Fruit fly (Drosophila melanogaster): Measurements from ENCODE around the gene Chc.

Chc gene

dm6 chrX:15818608-15819184 lies 16.6 kb downstream of the Chc start (continued):
- no peak for TF ChIP-seq CG11504 (tag; optimal IDR thresholded peaks at IDR 0.05)
- no peak for TF ChIP-seq CG13296 (GFP tag; optimal IDR thresholded peaks at IDR 0.05)
- TF ChIP-seq CG1233 (GFP tag; optimal IDR thresholded peaks at IDR 0.05): peak; percentile 14
- no peak for TF ChIP-seq lab (GFP tag; optimal IDR thresholded peaks at IDR 0.05)
- peak; percentile 39 for TF ChIP-seq D19A (tag; optimal IDR thresholded peaks at IDR 0.05)
- peak; percentile 16 for TF ChIP-seq HmgZ (tag; optimal IDR thresholded peaks at IDR 0.05)
- TF ChIP-seq CG9609 (GFP tag; optimal IDR thresholded peaks at IDR 0.05): peak; percentile 1
- TF ChIP-seq CG8388 (GFP tag; optimal IDR thresholded peaks at IDR 0.05): no peak
- peak in 1 of 3 experiments; percentile 43 for TF ChIP-seq lola (GFP tag; optimal IDR thresholded peaks at IDR 0.05)
- peak; percentile 1 for TF ChIP-seq CG16815 (GFP tag; optimal IDR thresholded peaks at IDR 0.05)
- peak; percentile 43 for TF ChIP-seq Xbp1 (GFP tag; optimal IDR thresholded peaks at IDR 0.05)
- TF ChIP-seq seq (GFP tag; IDR thresholded peaks at IDR 0.05): peak; percentile 56; the same call in 1 of the 2 replicates
- TF ChIP-seq row (GFP tag; IDR thresholded peaks at IDR 0.05): peak; percentile 84
- TF ChIP-seq CG13424 (tag; optimal IDR thresholded peaks at IDR 0.05): peak; percentile 45
- TF ChIP-seq CG17359 (tag; optimal IDR thresholded peaks at IDR 0.05): peak; percentile 43
- TF ChIP-seq CG32532 (GFP tag; IDR thresholded peaks at IDR 0.05): peak; percentile 33; the same call in 1 of the 2 replicates
- TF ChIP-seq CG2712 (tag; optimal IDR thresholded peaks at IDR 0.05): peak; percentile 57
- peak; percentile 82 for TF ChIP-seq Med (GFP tag)
- peak; percentile 1 for TF ChIP-seq Ssrp (tag; optimal IDR thresholded peaks at IDR 0.05)
- TF ChIP-seq jing (GFP tag; optimal IDR thresholded peaks at IDR 0.05): no peak
- peak; percentile 11 for TF ChIP-seq pum (GFP tag; optimal IDR thresholded peaks at IDR 0.05)
- TF ChIP-seq nmo (GFP tag; optimal IDR thresholded peaks at IDR 0.05): peak; percentile 46
- TF ChIP-seq nerfin-1 (tag; optimal IDR thresholded peaks at IDR 0.05): peak; percentile 26
- TF ChIP-seq z (GFP tag; IDR thresholded peaks at IDR 0.05): no peak
- TF ChIP-seq slbo (GFP tag; IDR thresholded peaks at IDR 0.05): peak; percentile 50; the same call in 1 of the 2 replicates
- TF ChIP-seq CG12659 (GFP tag; optimal IDR thresholded peaks at IDR 0.05): peak; percentile 18
- 0 out of 3 replicates have a peak, but pooled peaks have one; percentile 19 for TF ChIP-seq Dbx (GFP tag; IDR thresholded peaks at IDR 0.05)
- TF ChIP-seq sens (GFP tag): peak; percentile 89
- peak; percentile 32 for TF ChIP-seq lilli (GFP tag; optimal IDR thresholded peaks at IDR 0.05)
- peak; percentile 29 for TF ChIP-seq ind (GFP tag; optimal IDR thresholded peaks at IDR 0.05)
- TF ChIP-seq pnt (GFP tag; optimal IDR thresholded peaks at IDR 0.05): peak; percentile 10
- TF ChIP-seq CG17328 (GFP tag; IDR thresholded peaks at IDR 0.05): peak; percentile 40; the same call in 1 of the 2 replicates
- 0 out of 3 replicates have a peak, but pooled peaks have one; percentile 39 for TF ChIP-seq zfh1 (GFP tag; IDR thresholded peaks at IDR 0.05)
- TF ChIP-seq fru (optimal IDR thresholded peaks at IDR 0.05): no peak
- TF ChIP-seq Rfx (GFP tag; IDR thresholded peaks at IDR 0.05): peak; percentile 40; the same call in 1 of the 2 replicates
- peak; percentile 11 for TF ChIP-seq Camta (GFP tag; optimal IDR thresholded peaks at IDR 0.05)
- peak; percentile 13 for TF ChIP-seq CG17385 (GFP tag; optimal IDR thresholded peaks at IDR 0.05)
- peak; percentile 24 for TF ChIP-seq CG15696 (tag; optimal IDR thresholded peaks at IDR 0.05)

- TF ChIP-seq CG17568 (GFP tag; optimal IDR thresholded peaks at IDR 0.05): no peak
- peak; percentile 46; the same call in 1 of the 2 replicates for TF ChIP-seq bbx (GFP tag; IDR thresholded peaks at IDR 0.05; ENCODE audit: partially characterized antibody)
- 0 out of 3 replicates have a peak, but pooled peaks have one; percentile 25 for TF ChIP-seq CG16813 (GFP tag; IDR thresholded peaks at IDR 0.05; ENCODE audit: partially characterized antibody)
- no peak for TF ChIP-seq CG12155 (GFP tag; optimal IDR thresholded peaks at IDR 0.05)
- peak; percentile 37; the same call in 2 of the 3 replicates for TF ChIP-seq Opbp (GFP tag; IDR thresholded peaks at IDR 0.05; ENCODE audit: partially characterized antibody)
- peak; percentile 40 for TF ChIP-seq pfk (GFP tag; optimal IDR thresholded peaks at IDR 0.05)
- TF ChIP-seq insv (GFP tag; optimal IDR thresholded peaks at IDR 0.05): peak in 1 of 2 experiments; percentile 30
- peak; percentile 62; the same call in 1 of the 3 replicates for TF ChIP-seq CG6791 (GFP tag; IDR thresholded peaks at IDR 0.05; ENCODE audit: partially characterized antibody)
- TF ChIP-seq Scr (GFP tag; IDR thresholded peaks at IDR 0.05; ENCODE audit: partially characterized antibody): no peak
- TF ChIP-seq Hr39 (optimal IDR thresholded peaks at IDR 0.05): no peak
- TF ChIP-seq mam (GFP tag; optimal IDR thresholded peaks at IDR 0.05): no peak
- no peak for TF ChIP-seq Oaz (GFP tag; IDR thresholded peaks at IDR 0.05)
- TF ChIP-seq Vsx1 (GFP tag; optimal IDR thresholded peaks at IDR 0.05): no peak
- TF ChIP-seq CG7786 (GFP tag; optimal IDR thresholded peaks at IDR 0.05): no peak
Measured at dm6 chrX:15817823-15818222, 17.5 kb downstream of the Chc start.

Measured in whole organism, embryonic.